Fruit fly (Drosophila melanogaster) whole organism, embryonic: ENCODE data around the gene Plap.

Source experiments
- B-H1 ChIP-seq: fragments of 200-800 bp; sonication (Bioruptor generic); IDR thresholded peaks from 3 replicates; pipeline ENCODE4 v1.3.6; 2022; ENCODE audit warnings: missing biosample characterization, missing genetic modification characterization
- C15 ChIP-seq: fragments of 200-800 bp; sonication (Bioruptor generic); IDR thresholded peaks from 3 replicates; pipeline ENCODE4 v1.3.6; 2022; ENCODE audit warnings: missing biosample characterization, missing genetic modification characterization
- CG10431 ChIP-seq: fragments of 200-800 bp; sonication (Bioruptor generic); optimal IDR thresholded peaks from 3 replicates; lab custom pipeline; 2018; ENCODE audit warnings: missing biosample characterization, mild to moderate bottlenecking, missing genetic modification characterization
- CG10462 ChIP-seq: fragments of 200-800 bp; sonication (Bioruptor generic); optimal IDR thresholded peaks from 2 replicates; lab custom pipeline; 2016; ENCODE audit warnings: missing biosample characterization, missing genetic modification characterization
- CG10565 ChIP-seq: fragments of 200-800 bp; sonication (Bioruptor generic); optimal IDR thresholded peaks from 3 replicates; lab custom pipeline; 2016; ENCODE audit warnings: missing biosample characterization, mild to moderate bottlenecking, missing genetic modification characterization
- CG10959 ChIP-seq: fragments of 200-800 bp; sonication (Bioruptor generic); IDR thresholded peaks from 2 replicates; pipeline ENCODE4 v1.3.6; 2022; ENCODE audit warnings: missing biosample characterization, missing genetic modification characterization
- CG12155 ChIP-seq: fragments of 200-800 bp; sonication (Bioruptor generic); optimal IDR thresholded peaks from 3 replicates; lab custom pipeline; 2016; ENCODE audit warnings: missing biosample characterization, missing genetic modification characterization
- CG12391 ChIP-seq: fragments of 200-800 bp; sonication (Bioruptor generic); optimal IDR thresholded peaks from 3 replicates; lab custom pipeline; 2018; ENCODE audit warnings: missing biosample characterization, mild to moderate bottlenecking, missing genetic modification characterization, moderate library complexity
- CG13296 ChIP-seq: fragments of 200-800 bp; sonication (Bioruptor generic); optimal IDR thresholded peaks from 3 replicates; lab custom pipeline; 2018; ENCODE audit warnings: missing biosample characterization, mild to moderate bottlenecking, missing genetic modification characterization
- CG14014 ChIP-seq: fragments of 200-800 bp; sonication (Bioruptor generic); IDR thresholded peaks from 2 replicates; pipeline ENCODE4 v1.3.6; 2022; ENCODE audit warnings: missing biosample characterization, missing genetic modification characterization
- CG15269 ChIP-seq: fragments of 200-800 bp; sonication (Bioruptor generic); optimal IDR thresholded peaks from 2 replicates; lab custom pipeline; 2018; ENCODE audit warnings: missing biosample characterization, mild to moderate bottlenecking, missing genetic modification characterization, moderate library complexity
- CG15696 ChIP-seq: fragments of 200-800 bp; sonication (Bioruptor generic); optimal IDR thresholded peaks from 2 replicates; lab custom pipeline; 2019; ENCODE audit warnings: missing biosample characterization, mild to moderate bottlenecking, missing genetic modification characterization, moderate library complexity
- CG16779 ChIP-seq: fragments of 200-800 bp; sonication (Bioruptor generic); IDR thresholded peaks from 2 replicates; pipeline ENCODE4 v1.3.6; 2022; ENCODE audit warnings: missing biosample characterization, missing genetic modification characterization
- CG17912 ChIP-seq: fragments of 200-800 bp; sonication (Bioruptor generic); optimal IDR thresholded peaks from 2 replicates; lab custom pipeline; 2018; ENCODE audit warnings: missing biosample characterization, mild to moderate bottlenecking, missing genetic modification characterization
- CG18011 ChIP-seq: fragments of 200-800 bp; sonication (Bioruptor generic); optimal IDR thresholded peaks from 2 replicates; lab custom pipeline; 2017; ENCODE audit warnings: missing biosample characterization, missing genetic modification characterization, mild to moderate bottlenecking, moderate library complexity, missing genotype
- CG2129 ChIP-seq: fragments of 200-800 bp; sonication (Bioruptor generic); IDR thresholded peaks from 2 replicates; pipeline ENCODE4 v1.3.6; 2022; ENCODE audit warnings: missing biosample characterization, missing genetic modification characterization; ENCODE audit not compliant: partially characterized antibody
- CG30403 ChIP-seq: fragments of 200-800 bp; sonication (Bioruptor generic); optimal IDR thresholded peaks from 3 replicates; lab custom pipeline; 2016; ENCODE audit warnings: missing biosample characterization, missing genetic modification characterization
- CG31224 ChIP-seq: fragments of 200-800 bp; sonication (Bioruptor generic); IDR thresholded peaks from 2 replicates; pipeline ENCODE4 v1.3.6; 2022; ENCODE audit warnings: missing biosample characterization, missing genetic modification characterization
- CG32767 ChIP-seq: fragments of 200-800 bp; sonication (Bioruptor generic); IDR thresholded peaks from 2 replicates; pipeline ENCODE4 v1.3.6; 2022; ENCODE audit warnings: missing biosample characterization, missing genetic modification characterization
- CG5180 ChIP-seq: fragments of 200-800 bp; sonication (Bioruptor generic); optimal IDR thresholded peaks from 3 replicates; lab custom pipeline; 2017; ENCODE audit warnings: missing biosample characterization, missing genetic modification characterization, mild to moderate bottlenecking, moderate library complexity, missing genetic modification reagents
- CG6175 ChIP-seq: fragments of 200-800 bp; sonication (Bioruptor generic); IDR thresholded peaks from 3 replicates; pipeline ENCODE4 v1.3.6; 2022; ENCODE audit warnings: missing biosample characterization, missing genetic modification characterization
- CG6689 ChIP-seq: fragments of 200-800 bp; sonication (Bioruptor generic); IDR thresholded peaks from 2 replicates; pipeline ENCODE4 v1.3.6; 2022; ENCODE audit warnings: missing biosample characterization, missing genetic modification characterization
- CG7745 ChIP-seq: fragments of 200-800 bp; sonication (Bioruptor generic); optimal IDR thresholded peaks from 2 replicates; lab custom pipeline; 2018; ENCODE audit warnings: missing biosample characterization, mild to moderate bottlenecking, missing genetic modification characterization, moderate library complexity
- CG7987 ChIP-seq: fragments of 200-800 bp; sonication (Bioruptor generic); optimal IDR thresholded peaks from 2 replicates; lab custom pipeline; 2018; ENCODE audit warnings: missing biosample characterization, mild to moderate bottlenecking, missing genetic modification characterization, moderate library complexity
- CG8924 ChIP-seq: fragments of 200-800 bp; optimal IDR thresholded peaks from 3 replicates; lab custom pipeline; 2019; ENCODE audit warnings: missing biosample characterization, mild to moderate bottlenecking, missing genetic modification characterization, moderate library complexity
- Dp ChIP-seq: fragments of 200-800 bp; sonication (Bioruptor generic); optimal IDR thresholded peaks from 2 replicates; lab custom pipeline; 2018; ENCODE audit warnings: missing biosample characterization, mild to moderate bottlenecking, missing genetic modification characterization, moderate library complexity
- Ets65A ChIP-seq: fragments of 200-800 bp; sonication (Bioruptor generic); peaks from one replicate; lab custom pipeline; 2016; ENCODE audit warnings: missing biosample characterization, missing genetic modification characterization
- Gug ChIP-seq: fragments of 200-800 bp; sonication (Bioruptor generic); IDR thresholded peaks from 4 replicates; pipeline ENCODE4 v1.3.6; 2022; ENCODE audit warnings: missing biosample characterization, missing genetic modification characterization
- H2.0 ChIP-seq: fragments of 200-800 bp; sonication (Bioruptor generic); IDR thresholded peaks from 2 replicates; pipeline ENCODE4 v1.3.6; 2022; ENCODE audit warnings: missing biosample characterization, missing genetic modification characterization
- Mes4 ChIP-seq: fragments of 200-800 bp; sonication (Bioruptor generic); optimal IDR thresholded peaks from 2 replicates; lab custom pipeline; 2016; ENCODE audit warnings: missing biosample characterization, missing genetic modification characterization
- Taf1 ChIP-seq: fragments of 200-800 bp; sonication (Bioruptor generic); IDR thresholded peaks from 2 replicates; pipeline ENCODE4 v1.3.6; 2022; ENCODE audit warnings: missing biosample characterization, missing genetic modification characterization
- Xbp1 ChIP-seq: fragments of 200-800 bp; sonication (Bioruptor generic); optimal IDR thresholded peaks from 3 replicates; lab custom pipeline; 2016; ENCODE audit warnings: missing biosample characterization, mild to moderate bottlenecking, missing genetic modification characterization
- ato ChIP-seq: fragments of 200-800 bp; sonication (Bioruptor generic); IDR thresholded peaks from 2 replicates; pipeline ENCODE4 v1.3.6; 2022; ENCODE audit warnings: missing biosample characterization, missing genetic modification characterization; ENCODE audit not compliant: partially characterized antibody
- chif ChIP-seq, 2 experiments: fragments of 200-800 bp; sonication (Bioruptor generic); optimal IDR thresholded peaks; 3 replicates each; lab custom pipeline; 2016; ENCODE audit warnings: missing biosample characterization in 2 of 2, missing genetic modification characterization in 2 of 2
- ci ChIP-seq: fragments of 200-800 bp; sonication (Bioruptor generic); IDR thresholded peaks from 3 replicates; pipeline ENCODE4 v1.3.6; 2022; ENCODE audit warnings: missing biosample characterization, missing genetic modification characterization
- crc ChIP-seq: fragments of 200-800 bp; sonication (Bioruptor generic); optimal IDR thresholded peaks from 2 replicates; lab custom pipeline; 2016; ENCODE audit warnings: missing biosample characterization, missing genetic modification characterization
- crp ChIP-seq, 2 experiments: fragments of 200-800 bp; sonication (Bioruptor generic); optimal IDR thresholded peaks; 2 replicates in 1 of 2; 3 replicates in 1 of 2; lab custom pipeline; 2017; ENCODE audit warnings: missing biosample characterization in 2 of 2, missing genetic modification characterization in 2 of 2, mild to moderate bottlenecking in 1 of 2, moderate library complexity in 1 of 2
- disco-r ChIP-seq: fragments of 200-800 bp; sonication (Bioruptor generic); optimal IDR thresholded peaks from 2 replicates; lab custom pipeline; 2016; ENCODE audit warnings: missing biosample characterization, missing genetic modification characterization
- dmrt11E ChIP-seq: fragments of 200-800 bp; sonication (Bioruptor generic); optimal IDR thresholded peaks from 3 replicates; lab custom pipeline; 2018; ENCODE audit warnings: missing biosample characterization, mild to moderate bottlenecking, missing genetic modification characterization, moderate library complexity
- esg ChIP-seq: fragments of 200-800 bp; sonication (Bioruptor generic); conservative IDR thresholded peaks from 2 replicates; pipeline ENCODE4 v1.3.6; 2022; ENCODE audit warnings: missing biosample characterization, missing genetic modification characterization
- gce ChIP-seq: fragments of 200-800 bp; sonication (Bioruptor generic); IDR thresholded peaks from 3 replicates; pipeline ENCODE4 v1.3.6; 2022; ENCODE audit warnings: missing biosample characterization, missing genetic modification characterization
- hb ChIP-seq: fragments of 200-800 bp; sonication (Bioruptor generic); IDR thresholded peaks from 3 replicates; pipeline ENCODE4 v1.3.6; 2022; ENCODE audit warnings: missing biosample characterization, missing genetic modification characterization; ENCODE audit not compliant: partially characterized antibody
- insv ChIP-seq, 2 experiments: fragments of 200-800 bp; sonication (Bioruptor generic); optimal IDR thresholded peaks; 3 replicates each; lab custom pipeline; 2016 to 2018; ENCODE audit warnings: missing biosample characterization in 2 of 2, missing genetic modification characterization in 2 of 2
- jigr1 ChIP-seq: fragments of 200-800 bp; sonication (Bioruptor generic); IDR thresholded peaks from 3 replicates; pipeline ENCODE4 v1.3.6; 2022; ENCODE audit warnings: missing biosample characterization, missing genetic modification characterization
- lbe ChIP-seq: fragments of 200-800 bp; sonication (Bioruptor generic); optimal IDR thresholded peaks from 2 replicates; lab custom pipeline; 2016; ENCODE audit warnings: missing biosample characterization, mild to moderate bottlenecking, missing genetic modification characterization
- lmd ChIP-seq: fragments of 200-800 bp; sonication (Bioruptor generic); IDR thresholded peaks from 2 replicates; pipeline ENCODE4 v1.3.6; 2022; ENCODE audit warnings: missing biosample characterization, missing genetic modification characterization
- nmo ChIP-seq: fragments of 200-800 bp; sonication (Bioruptor generic); optimal IDR thresholded peaks from 2 replicates; lab custom pipeline; 2018; ENCODE audit warnings: missing biosample characterization, mild to moderate bottlenecking, missing genetic modification characterization, moderate library complexity
- nom ChIP-seq: fragments of 200-800 bp; sonication (Bioruptor generic); optimal IDR thresholded peaks from 2 replicates; lab custom pipeline; 2017; ENCODE audit warnings: missing biosample characterization, missing genetic modification characterization, mild to moderate bottlenecking, moderate library complexity, missing genetic modification reagents
- schlank ChIP-seq: fragments of 200-800 bp; sonication (Bioruptor generic); optimal IDR thresholded peaks from 2 replicates; lab custom pipeline; 2018; ENCODE audit warnings: missing biosample characterization, mild to moderate bottlenecking, missing genetic modification characterization
- stwl ChIP-seq: fragments of 200-800 bp; sonication (Bioruptor generic); optimal IDR thresholded peaks from 3 replicates; lab custom pipeline; 2018; ENCODE audit warnings: missing biosample characterization, mild to moderate bottlenecking, missing genetic modification characterization, moderate library complexity
- usp ChIP-seq: fragments of >200 bp; optimal IDR thresholded peaks from 2 replicates; lab custom pipeline; 2017; ENCODE audit warnings: missing biosample characterization, missing genetic modification characterization

The Plap gene

dm6 chr2L:1217892-1218473 is 47.8 kb upstream of the Plap start (continued):
- TF ChIP-seq esg (GFP tag; lab: Robert Waterston, UW) (no peak; the same call in 1 of the 2 replicates), dmrt11E (tag; lab: Kevin White, UChicago) (no peak), CG15696 (tag; lab: Kevin White, UChicago) (no peak), crc (GFP tag; lab: Kevin White, UChicago) (no peak), CG14014 (peak; percentile 40; the same call in 1 of the 2 replicates), schlank (no peak), CG8924 (peak; percentile 38), insv (GFP tag; optimal IDR thresholded peaks at IDR 0.05; lab: Kevin White, UChicago) (no peak), CG13296 (GFP tag; lab: Kevin White, UChicago) (no peak), CG2129 (GFP tag; lab: Robert Waterston, UW) (no peak), hb (GFP tag; lab: Robert Waterston, UW) (no peak), crp (GFP tag; optimal IDR thresholded peaks at IDR 0.05; lab: Kevin White, UChicago) (no peak), stwl (tag; lab: Kevin White, UChicago) (no peak), Ets65A (no peak), lbe (no peak), nom (GFP tag; lab: Kevin White, UChicago) (no peak), Taf1 (GFP tag; lab: Robert Waterston, UW) (no peak), CG10959 (GFP tag; lab: Robert Waterston, UW) (no peak), C15 (GFP tag; lab: Robert Waterston, UW) (no peak), Gug (GFP tag; lab: Robert Waterston, UW) (0 out of 4 replicates have a peak, but pooled peaks have one; percentile 1), nmo (GFP tag; lab: Kevin White, UChicago) (no peak), Mes4 (GFP tag; lab: Kevin White, UChicago) (no peak), CG10431 (no peak), CG30403 (GFP tag; lab: Kevin White, UChicago) (peak; percentile 10), H2.0 (GFP tag; lab: Robert Waterston, UW) (no peak), CG32767 (GFP tag; lab: Robert Waterston, UW) (no peak), usp (GFP tag; lab: Kevin White, UChicago) (no peak), CG10462 (GFP tag; lab: Kevin White, UChicago) (no peak), gce (GFP tag; lab: Robert Waterston, UW) (no peak), jigr1 (GFP tag; lab: Robert Waterston, UW) (no peak), CG6175 (GFP tag; lab: Robert Waterston, UW) (no peak), ci (GFP tag; lab: Robert Waterston, UW) (peak; percentile 82), CG5180 (GFP tag; lab: Kevin White, UChicago) (no peak), CG15269 (tag; lab: Kevin White, UChicago) (peak; percentile 48), CG12155 (GFP tag; lab: Kevin White, UChicago) (no peak), Dp (GFP tag; lab: Kevin White, UChicago) (no peak), CG7987 (no peak), ato (GFP tag; lab: Robert Waterston, UW) (no peak), CG17912 (GFP tag; lab: Kevin White, UChicago) (no peak), CG31224 (no peak), B-H1 (no peak), disco-r (GFP tag; lab: Kevin White, UChicago) (no peak), Xbp1 (peak; percentile 53), lmd (GFP tag; lab: Robert Waterston, UW) (peak; percentile 28; the same call in 1 of the 2 replicates), CG18011 (GFP tag; lab: Kevin White, UChicago) (no peak), CG7745 (tag; lab: Kevin White, UChicago) (no peak), CG16779 (GFP tag; lab: Robert Waterston, UW) (no peak), CG10565 (GFP tag; lab: Kevin White, UChicago) (no peak), CG12391 (tag; lab: Kevin White, UChicago) (peak; percentile 52), chif (GFP tag; optimal IDR thresholded peaks at IDR 0.05; lab: Kevin White, UChicago) (no peak), CG6689 (no peak)
